Worm (Caenorhabditis elegans): ENCODE measurements around the gene C36B7.2.

DNA sequence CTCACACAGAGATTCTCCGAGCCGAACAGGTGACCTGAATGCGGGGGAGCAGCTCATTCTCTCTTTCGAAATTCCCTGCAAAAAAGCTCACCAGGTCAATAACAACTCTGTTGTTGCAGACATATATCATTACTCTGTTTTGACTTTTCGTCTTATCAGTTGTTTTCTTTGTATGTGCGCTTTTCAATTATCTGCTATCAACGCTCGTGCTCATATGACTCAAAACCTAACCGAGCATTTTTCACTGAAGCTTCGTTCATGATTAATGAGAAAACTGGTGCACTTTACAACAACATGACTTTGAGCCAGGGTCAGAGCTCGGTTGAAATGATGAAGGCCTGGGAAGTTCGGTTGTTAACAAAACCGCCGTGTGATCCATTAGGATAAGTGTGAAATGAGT lies 29.7 kb upstream of the C36B7.2 start:
- TF ChIP-seq pha-4 (tag; optimal IDR thresholded peaks at IDR 0.05), result no peak
- TF ChIP-seq nhr-237 (tag; optimal IDR thresholded peaks at IDR 0.05), result no peak
- TF ChIP-seq ztf-11 (tag; optimal IDR thresholded peaks at IDR 0.05), result no peak
- TF ChIP-seq elt-3 (tag; optimal IDR thresholded peaks at IDR 0.05), result no peak
- no peak for TF ChIP-seq mab-5 (tag; optimal IDR thresholded peaks at IDR 0.05)
- TF ChIP-seq snpc-4 (tag; optimal IDR thresholded peaks at IDR 0.05), result no peak
- TF ChIP-seq ceh-43 (GFP tag; optimal IDR thresholded peaks at IDR 0.05), result no peak
- no peak for TF ChIP-seq nhr-12 (tag; optimal IDR thresholded peaks at IDR 0.05)
- no peak for TF ChIP-seq nhr-2 (tag; optimal IDR thresholded peaks at IDR 0.05)
- TF ChIP-seq tbx-8 (GFP tag; optimal IDR thresholded peaks at IDR 0.05), result no peak
- TF ChIP-seq mep-1 (tag; optimal IDR thresholded peaks at IDR 0.05), result no peak
- no peak for TF ChIP-seq blmp-1 (tag; optimal IDR thresholded peaks at IDR 0.05)
- no peak for TF ChIP-seq unc-62 (GFP tag; optimal IDR thresholded peaks at IDR 0.05)
